Worm (Caenorhabditis elegans): ENCODE results near the gene B0491.6.
A peak's percentile ranks its signal among the peaks of the same experiment; 100 is the strongest.

B0491.6 gene

DNA sequence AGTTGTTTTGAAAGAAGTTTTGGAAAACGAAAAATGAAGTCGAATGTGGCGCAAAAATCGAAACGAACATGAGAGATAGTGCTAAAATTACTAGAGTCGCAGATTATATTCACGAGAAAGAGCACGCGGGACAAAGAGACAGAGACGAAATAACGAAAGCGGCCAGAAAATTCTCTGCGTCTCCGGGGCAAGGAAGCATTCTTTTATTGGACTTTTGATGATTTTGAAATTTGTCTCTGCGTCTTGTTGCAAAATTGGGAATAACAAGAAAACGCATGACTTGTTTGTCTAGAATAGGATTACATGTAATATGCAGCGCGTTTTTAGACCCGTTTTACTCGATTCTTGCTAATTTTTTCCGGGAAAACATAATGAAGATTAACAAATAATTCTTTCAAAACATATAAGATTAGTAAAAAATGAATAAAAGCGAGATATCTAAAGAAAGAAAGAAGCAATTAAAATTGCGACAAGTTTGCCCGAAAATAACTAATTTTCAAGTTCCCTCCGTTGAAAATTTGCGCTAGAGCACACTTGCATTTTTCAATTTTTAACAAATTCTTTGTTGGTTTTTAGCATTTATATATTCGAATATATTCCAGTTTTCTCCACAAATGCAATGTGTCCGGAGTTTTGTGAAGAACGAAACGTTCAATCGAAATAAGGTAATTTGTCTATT lies at the start of gene B0491.6, which contains the start of gene pigm-1:
TSS of gene B0491.6 (minus strand) at position 466 of the 679 bp plus-strand sequence.
TSS of gene pigm-1 (plus strand) at position 568 of the 679 bp plus-strand sequence.
- TF ChIP-seq F13H6.1 (tag; optimal IDR thresholded peaks at IDR 0.05) (no peak), ztf-16 (tag; optimal IDR thresholded peaks at IDR 0.05) (no peak), ceh-9 (tag; optimal IDR thresholded peaks at IDR 0.05) (no peak), sdc-2 (tag; optimal IDR thresholded peaks at IDR 0.05) (no peak), hlh-30 (tag; optimal IDR thresholded peaks at IDR 0.05; ENCODE audit: insufficient read depth) (peak; percentile 19), unc-42 (tag; optimal IDR thresholded peaks at IDR 0.05) (peak; percentile 91), pax-1 (tag; optimal IDR thresholded peaks at IDR 0.05) (no peak), tbx-7 (tag; optimal IDR thresholded peaks at IDR 0.05) (no peak), dmd-4 (tag; optimal IDR thresholded peaks at IDR 0.05; ENCODE audit: borderline replicate concordance) (no peak), Y22D7AL.16 (tag; optimal IDR thresholded peaks at IDR 0.05) (no peak), ceh-6 (GFP tag; optimal IDR thresholded peaks at IDR 0.05) (no peak), fax-1 (tag; optimal IDR thresholded peaks at IDR 0.05) (no peak), pqm-1 (tag; optimal IDR thresholded peaks at IDR 0.05) (no peak), ceh-14 (tag; optimal IDR thresholded peaks at IDR 0.05) (peak; percentile 67), ceh-48 (tag; optimal IDR thresholded peaks at IDR 0.05) (no peak), tbx-2 (tag; optimal IDR thresholded peaks at IDR 0.05) (peak; percentile 46), nhr-11 (tag; optimal IDR thresholded peaks at IDR 0.05) (no peak), nhr-232 (tag; optimal IDR thresholded peaks at IDR 0.05) (no peak), hlh-15 (tag; optimal IDR thresholded peaks at IDR 0.05) (no peak), pros-1 (tag; optimal IDR thresholded peaks at IDR 0.05) (peak; percentile 4), elt-4 (tag; optimal IDR thresholded peaks at IDR 0.05) (no peak), odd-2 (tag; optimal IDR thresholded peaks at IDR 0.05) (no peak), pha-2 (tag; optimal IDR thresholded peaks at IDR 0.05) (peak; percentile 34), zip-5 (tag; optimal IDR thresholded peaks at IDR 0.05) (no peak), dve-1 (tag; optimal IDR thresholded peaks at IDR 0.05) (no peak), ceh-31 (tag; optimal IDR thresholded peaks at IDR 0.05) (peak; percentile 44), ets-4 (tag; optimal IDR thresholded peaks at IDR 0.05) (peak; percentile 9), unc-55 (GFP tag; optimal IDR thresholded peaks at IDR 0.05) (peak; percentile 16), nfya-1 (tag; optimal IDR thresholded peaks at IDR 0.05) (peak; percentile 42), unc-86 (tag; optimal IDR thresholded peaks at IDR 0.05) (no peak), lim-6 (tag; optimal IDR thresholded peaks at IDR 0.05) (peak; percentile 15), pat-9 (tag; optimal IDR thresholded peaks at IDR 0.05) (no peak), ceh-22 (tag; optimal IDR thresholded peaks at IDR 0.05) (no peak), C08G9.2 (tag; optimal IDR thresholded peaks at IDR 0.05) (no peak), K09A11.1 (tag; optimal IDR thresholded peaks at IDR 0.05; ENCODE audit: insufficient read depth) (no peak), ref-2 (tag; optimal IDR thresholded peaks at IDR 0.05) (no peak)

DNA sequence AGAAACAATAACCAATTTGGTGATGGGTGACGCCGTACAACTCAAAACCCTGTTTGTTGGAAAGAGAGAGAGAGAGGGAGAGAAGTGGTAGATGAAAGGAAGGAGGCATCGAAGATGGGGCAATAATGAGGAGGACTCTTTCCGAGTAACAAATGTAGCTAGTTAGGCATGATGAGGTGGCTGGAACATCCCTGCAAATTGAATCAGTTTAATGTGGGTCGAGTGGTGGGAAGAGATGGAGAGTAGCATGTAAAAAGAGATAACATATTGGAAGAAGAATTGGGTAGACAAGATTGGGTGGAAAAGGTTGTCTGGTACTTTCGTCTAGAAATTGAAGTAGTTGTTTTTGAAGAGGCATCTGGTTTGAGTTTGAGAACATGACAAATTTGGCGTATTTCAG lies 48.1 kb upstream of the B0491.6 start:
- no peak for TF ChIP-seq ahr-1 (tag; optimal IDR thresholded peaks at IDR 0.05)
- no peak for TF ChIP-seq ceh-9 (tag; optimal IDR thresholded peaks at IDR 0.05)
- no peak for TF ChIP-seq K02D7.2 (tag; optimal IDR thresholded peaks at IDR 0.05)
- no peak for TF ChIP-seq nhr-232 (tag; optimal IDR thresholded peaks at IDR 0.05)
- no peak for TF ChIP-seq ceh-30 (tag; optimal IDR thresholded peaks at IDR 0.05)
- no peak for TF ChIP-seq fkh-6 (tag; optimal IDR thresholded peaks at IDR 0.05)
- no peak for TF ChIP-seq odd-2 (tag; optimal IDR thresholded peaks at IDR 0.05)
- no peak for TF ChIP-seq dmd-4 (tag; optimal IDR thresholded peaks at IDR 0.05; ENCODE audit: borderline replicate concordance)
- no peak for TF ChIP-seq rnt-1 (tag; optimal IDR thresholded peaks at IDR 0.05)
- no peak for TF ChIP-seq F13H6.1 (tag; optimal IDR thresholded peaks at IDR 0.05)
- no peak for TF ChIP-seq nhr-11 (tag; optimal IDR thresholded peaks at IDR 0.05)
- no peak for TF ChIP-seq ref-2 (tag; optimal IDR thresholded peaks at IDR 0.05)
- no peak for TF ChIP-seq ceh-18 (tag; optimal IDR thresholded peaks at IDR 0.05)
- TF ChIP-seq C08G9.2 (tag; optimal IDR thresholded peaks at IDR 0.05), result peak; percentile 13
- no peak for TF ChIP-seq sox-2 (GFP tag; IDR thresholded peaks at IDR 0.05)
- TF ChIP-seq unc-55 (GFP tag; optimal IDR thresholded peaks at IDR 0.05), result no peak
- TF ChIP-seq unc-42 (tag; optimal IDR thresholded peaks at IDR 0.05), result peak; percentile 84
